Worm (Caenorhabditis elegans): ENCODE results near the gene K07C5.9.

K07C5.9 gene

ce11 chrV:10388318-10388717, 38.4 kb upstream of the K07C5.9 start, which contains the start of gene AC3.5:
Gene AC3.5 (plus strand): TSS chrV:10388527.
- TF ChIP-seq rnt-1 (tag; optimal IDR thresholded peaks at IDR 0.05) (no peak), unc-3 (GFP tag; conservative IDR thresholded peaks at IDR 0.05) (no peak), unc-3 (tag; optimal IDR thresholded peaks at IDR 0.05) (no peak), hlh-15 (tag; optimal IDR thresholded peaks at IDR 0.05) (no peak), odd-2 (tag; optimal IDR thresholded peaks at IDR 0.05) (no peak), sox-2 (GFP tag; IDR thresholded peaks at IDR 0.05) (no peak), lim-6 (tag; optimal IDR thresholded peaks at IDR 0.05) (no peak), ceh-45 (GFP tag; IDR thresholded peaks at IDR 0.05) (no peak), zip-5 (tag; optimal IDR thresholded peaks at IDR 0.05) (no peak)

ce11 chrV:10387412-10387811, 37.5 kb upstream of the K07C5.9 start:
- TF ChIP-seq hlh-6 (tag; optimal IDR thresholded peaks at IDR 0.05) (no peak), C38D4.7 (GFP tag; optimal IDR thresholded peaks at IDR 0.05) (no peak), syd-9 (tag; optimal IDR thresholded peaks at IDR 0.05) (no peak), npax-4 (tag; optimal IDR thresholded peaks at IDR 0.05) (no peak), T23F11.4 (GFP tag; optimal IDR thresholded peaks at IDR 0.05) (no peak), unc-42 (tag; optimal IDR thresholded peaks at IDR 0.05) (no peak), ceh-6 (GFP tag; optimal IDR thresholded peaks at IDR 0.05) (no peak), ama-1 (optimal IDR thresholded peaks at IDR 0.05) (no peak), sdc-2 (tag; optimal IDR thresholded peaks at IDR 0.05) (no peak), tbx-2 (tag; optimal IDR thresholded peaks at IDR 0.05) (no peak), tbx-7 (tag; optimal IDR thresholded peaks at IDR 0.05) (no peak), nfya-1 (tag; optimal IDR thresholded peaks at IDR 0.05) (no peak), elt-2 (tag; optimal IDR thresholded peaks at IDR 0.05) (no peak), unc-3 (GFP tag; conservative IDR thresholded peaks at IDR 0.05) (no peak), unc-3 (tag; optimal IDR thresholded peaks at IDR 0.05) (no peak), F13H6.1 (tag; optimal IDR thresholded peaks at IDR 0.05) (no peak)

ce11 chrV:10383950-10384349, 34.0 kb upstream of the K07C5.9 start, which contains the start of gene spe-10:
Gene spe-10 (plus strand): TSS chrV:10384250.
- no peak for TF ChIP-seq ttx-3 (tag; optimal IDR thresholded peaks at IDR 0.05)
- no peak for TF ChIP-seq ahr-1 (tag; optimal IDR thresholded peaks at IDR 0.05)
- no peak for TF ChIP-seq unc-3 (GFP tag; conservative IDR thresholded peaks at IDR 0.05)
- no peak for TF ChIP-seq unc-3 (tag; optimal IDR thresholded peaks at IDR 0.05)

- TF ChIP-seq nhr-11 (tag; optimal IDR thresholded peaks at IDR 0.05) (no peak), eyg-1 (tag; optimal IDR thresholded peaks at IDR 0.05) (no peak), ref-2 (tag; optimal IDR thresholded peaks at IDR 0.05) (no peak), ceh-34 (tag; optimal IDR thresholded peaks at IDR 0.05) (no peak), C08G9.2 (tag; optimal IDR thresholded peaks at IDR 0.05) (no peak), che-1 (tag; optimal IDR thresholded peaks at IDR 0.05) (no peak), K09A11.1 (tag; optimal IDR thresholded peaks at IDR 0.05; ENCODE audit: insufficient read depth) (no peak), elt-4 (tag; optimal IDR thresholded peaks at IDR 0.05) (no peak), hlh-8 (tag; optimal IDR thresholded peaks at IDR 0.05) (no peak), ceh-6 (GFP tag; optimal IDR thresholded peaks at IDR 0.05) (no peak), K02D7.2 (tag; optimal IDR thresholded peaks at IDR 0.05) (no peak), unc-3 (GFP tag; conservative IDR thresholded peaks at IDR 0.05) (no peak), unc-3 (tag; optimal IDR thresholded peaks at IDR 0.05) (no peak), ceh-2 (tag; optimal IDR thresholded peaks at IDR 0.05) (no peak), lim-6 (tag; optimal IDR thresholded peaks at IDR 0.05) (no peak), elt-2 (tag; optimal IDR thresholded peaks at IDR 0.05) (no peak), ceh-9 (tag; optimal IDR thresholded peaks at IDR 0.05) (no peak), F13H6.1 (tag; optimal IDR thresholded peaks at IDR 0.05) (no peak)
These were observed 32.2 kb upstream of the K07C5.9 start, which contains the start of gene pqn-2 for ce11 chrV:10382142-10382541. Gene pqn-2 (plus strand): TSS chrV:10382442.
